Fruit fly (Drosophila melanogaster): ENCODE data around the gene CG17475.
A peak's percentile ranks its signal among the peaks of the same experiment; 100 is the strongest.

CG17475 gene

DNA sequence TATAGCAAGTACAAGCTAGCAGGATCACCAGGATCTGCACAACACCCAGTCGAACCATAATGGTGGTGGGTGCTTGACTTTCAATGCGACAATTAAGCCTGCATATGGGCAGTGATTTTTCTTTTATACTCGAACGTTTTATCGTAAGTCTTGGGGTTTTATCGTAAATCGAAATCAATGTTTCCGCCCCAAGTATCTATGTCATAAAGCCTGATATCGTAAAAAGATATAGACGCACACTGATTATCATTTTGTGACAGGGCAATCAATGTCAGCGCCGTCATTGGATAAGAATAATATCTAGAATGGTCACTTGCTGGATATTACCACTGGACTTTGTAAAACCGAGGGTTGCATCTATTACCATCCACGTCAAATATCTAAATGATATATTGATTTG lies at the start of gene CG17475:
Gene CG17475 (minus strand): TSS at position 101 of the 400 bp plus-strand sequence.
- TF ChIP-seq CG34367 (tag; optimal IDR thresholded peaks at IDR 0.05) (no peak), CG10348 (GFP tag; IDR thresholded peaks at IDR 0.05) (no peak)

dm6 chr3R:17178140-17178539 lies 47.9 kb upstream of the CG17475 start:
- no peak for TF ChIP-seq CG13204 (GFP tag; optimal IDR thresholded peaks at IDR 0.05)
- TF ChIP-seq Ets98B (GFP tag; IDR thresholded peaks at IDR 0.05): no peak
- TF ChIP-seq CG4496 (GFP tag; IDR thresholded peaks at IDR 0.05): no peak
- TF ChIP-seq Pif1A (GFP tag; optimal IDR thresholded peaks at IDR 0.05): no peak
- no peak for TF ChIP-seq Snoo (tag; optimal IDR thresholded peaks at IDR 0.05)
- no peak for TF ChIP-seq Pif1B (GFP tag; optimal IDR thresholded peaks at IDR 0.05)

- TF ChIP-seq EcR (GFP tag; optimal IDR thresholded peaks at IDR 0.05) (no peak), CG14655 (GFP tag; optimal IDR thresholded peaks at IDR 0.05) (no peak), CG13204 (GFP tag; optimal IDR thresholded peaks at IDR 0.05) (no peak), CG17806 (tag; optimal IDR thresholded peaks at IDR 0.05) (no peak), D1 (tag; optimal IDR thresholded peaks at IDR 0.05) (no peak), Pif1B (GFP tag; optimal IDR thresholded peaks at IDR 0.05) (peak; percentile 41), Pif1A (GFP tag; optimal IDR thresholded peaks at IDR 0.05) (no peak), CG12605 (GFP tag; IDR thresholded peaks at IDR 0.05) (peak; percentile 63), rn (GFP tag; IDR thresholded peaks at IDR 0.05) (no peak), CG34367 (tag; optimal IDR thresholded peaks at IDR 0.05) (no peak), gl (tag; optimal IDR thresholded peaks at IDR 0.05) (no peak), CG4496 (GFP tag; IDR thresholded peaks at IDR 0.05) (peak; percentile 78), fd96Ca (GFP tag; IDR thresholded peaks at IDR 0.05) (no peak), CG15710 (tag; optimal IDR thresholded peaks at IDR 0.05) (peak; percentile 29), CG9948 (tag; optimal IDR thresholded peaks at IDR 0.05) (no peak), Snoo (tag; optimal IDR thresholded peaks at IDR 0.05) (no peak), Ets98B (GFP tag; IDR thresholded peaks at IDR 0.05) (peak; percentile 69), CG32121 (GFP tag; IDR thresholded peaks at IDR 0.05) (peak; percentile 42; the same call in 1 of the 2 replicates), CG8301 (tag; optimal IDR thresholded peaks at IDR 0.05) (no peak), CG10348 (GFP tag; IDR thresholded peaks at IDR 0.05) (no peak), CG8159 (tag; optimal IDR thresholded peaks at IDR 0.05) (peak; percentile 30)
Observed at dm6 chr3R:17151376-17152026, 21.3 kb upstream of the CG17475 start, which contains the start of gene CG5292. CG5292 (plus strand) TSS chr3R:17151861.

DNA sequence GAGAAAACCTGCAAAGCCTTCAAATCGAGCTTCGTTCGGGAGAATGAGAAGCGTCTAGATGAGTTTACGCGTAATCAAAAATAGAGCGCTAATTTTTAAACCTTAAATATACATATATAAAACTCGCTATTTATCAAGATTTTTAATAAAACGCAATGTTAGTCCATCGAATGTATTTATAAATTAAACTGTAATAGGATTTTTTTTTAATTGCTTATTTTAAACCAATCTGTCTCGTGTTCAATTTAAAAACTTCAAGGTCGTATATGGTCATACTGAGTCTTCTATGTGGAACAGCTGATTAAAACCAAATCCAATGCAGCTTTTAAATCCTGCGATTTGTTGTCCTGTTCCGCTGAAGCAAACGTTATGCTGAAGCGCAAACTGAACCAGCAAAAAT lies 20.1 kb upstream of the CG17475 start, which contains the start of gene Smug:
Gene Smug (plus strand): TSS at position 301 of the 400 bp plus-strand sequence.
- TF ChIP-seq CG9948 (tag; optimal IDR thresholded peaks at IDR 0.05): no peak
- TF ChIP-seq Snoo (tag; optimal IDR thresholded peaks at IDR 0.05): no peak
- TF ChIP-seq fd96Ca (GFP tag; IDR thresholded peaks at IDR 0.05): no peak
- no peak for TF ChIP-seq CG17806 (tag; optimal IDR thresholded peaks at IDR 0.05)
- no peak for TF ChIP-seq CG4496 (GFP tag; IDR thresholded peaks at IDR 0.05)
- TF ChIP-seq CG34367 (tag; optimal IDR thresholded peaks at IDR 0.05): no peak
- no peak for TF ChIP-seq CG10348 (GFP tag; IDR thresholded peaks at IDR 0.05)
- no peak for TF ChIP-seq EcR (GFP tag; optimal IDR thresholded peaks at IDR 0.05)
- TF ChIP-seq CG14655 (GFP tag; optimal IDR thresholded peaks at IDR 0.05): no peak
- TF ChIP-seq CG32121 (GFP tag; IDR thresholded peaks at IDR 0.05): no peak
- TF ChIP-seq Ets98B (GFP tag; IDR thresholded peaks at IDR 0.05): no peak
- TF ChIP-seq CG15710 (tag; optimal IDR thresholded peaks at IDR 0.05): no peak
- TF ChIP-seq rn (GFP tag; IDR thresholded peaks at IDR 0.05): no peak
- no peak for TF ChIP-seq D1 (tag; optimal IDR thresholded peaks at IDR 0.05)

DNA sequence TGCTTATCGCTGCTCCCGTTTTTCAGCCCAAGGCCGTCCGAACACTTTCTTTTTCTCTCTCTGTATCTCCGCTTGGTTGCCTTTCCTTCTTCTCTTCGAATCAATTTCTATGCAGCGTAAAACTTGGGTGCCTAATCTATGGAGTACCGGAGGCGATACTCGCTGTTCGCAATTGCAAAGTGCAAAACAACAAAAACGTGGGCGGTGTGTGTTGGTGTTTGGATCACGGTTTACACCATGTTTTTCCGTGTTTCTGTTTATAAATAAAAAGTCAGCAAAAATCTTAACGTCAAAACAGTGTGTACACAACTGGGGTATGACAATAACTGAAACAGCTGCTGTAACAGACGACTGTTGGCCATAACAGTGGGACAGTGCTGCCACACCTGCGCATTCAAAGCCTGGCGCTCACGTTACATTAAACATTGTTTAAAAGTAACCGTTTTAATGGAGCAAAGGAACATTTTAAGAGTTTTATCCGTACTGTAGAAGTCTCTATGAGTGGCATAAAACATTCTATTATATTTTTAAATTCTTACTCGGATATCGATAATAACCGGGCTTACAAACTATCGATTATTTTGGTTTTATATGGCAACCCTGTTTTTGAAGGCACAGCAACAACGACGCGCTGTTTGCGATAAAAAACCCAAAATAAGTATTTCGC lies 19.0 kb upstream of the CG17475 start, which contains the start of the genes m-cup and Det:
Gene m-cup (minus strand): TSS at position 333 of the 667 bp plus-strand sequence.
Gene Det (plus strand): TSS at position 588 of the 667 bp plus-strand sequence.
- TF ChIP-seq CG34367 (tag; optimal IDR thresholded peaks at IDR 0.05): no peak
- TF ChIP-seq CG4496 (GFP tag; IDR thresholded peaks at IDR 0.05): 0 out of 3 replicates have a peak, but pooled peaks have one; percentile 41

DNA sequence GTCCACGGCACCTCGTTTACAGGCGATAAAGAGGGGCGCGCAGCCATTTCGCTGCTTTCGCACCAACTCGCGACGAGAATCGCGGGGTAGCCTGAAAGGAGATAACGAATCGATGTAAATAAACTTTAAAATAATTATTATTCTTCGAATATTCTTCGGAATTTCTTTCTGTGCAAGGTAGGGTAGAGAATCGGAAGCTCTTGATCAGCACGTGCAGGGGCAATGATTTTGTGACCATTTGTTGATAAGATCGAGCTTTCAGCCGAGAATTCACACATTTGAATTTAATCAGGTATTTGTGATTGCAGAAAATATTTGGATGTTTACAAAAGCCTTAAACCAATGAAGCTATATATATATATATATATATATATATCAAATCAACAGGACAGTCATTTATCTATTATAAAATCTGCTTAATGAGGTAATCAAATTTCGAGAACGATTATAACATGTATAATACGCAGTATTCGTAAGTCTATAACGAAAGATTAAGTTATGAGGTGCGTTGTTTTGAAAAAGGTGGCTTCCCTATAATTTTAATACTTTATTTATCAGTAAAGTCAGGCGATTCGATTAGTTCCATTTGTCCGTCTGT lies 17.5 kb upstream of the CG17475 start:
- no peak for TF ChIP-seq Pif1B (GFP tag; optimal IDR thresholded peaks at IDR 0.05)
- no peak for TF ChIP-seq Ets98B (GFP tag; IDR thresholded peaks at IDR 0.05)
- no peak for TF ChIP-seq D1 (tag; optimal IDR thresholded peaks at IDR 0.05)

dm6 chr3R:17142304-17142703 lies 12.1 kb upstream of the CG17475 start, which contains the start of gene TwdlW:
TwdlW (minus strand) TSS chr3R:17142404.
- TF ChIP-seq gl (tag; optimal IDR thresholded peaks at IDR 0.05): no peak
- TF ChIP-seq Pif1A (GFP tag; optimal IDR thresholded peaks at IDR 0.05): no peak
- TF ChIP-seq CG9948 (tag; optimal IDR thresholded peaks at IDR 0.05): no peak
- TF ChIP-seq EcR (GFP tag; optimal IDR thresholded peaks at IDR 0.05): no peak
- no peak for TF ChIP-seq Ets98B (GFP tag; IDR thresholded peaks at IDR 0.05)
- TF ChIP-seq CG32121 (GFP tag; IDR thresholded peaks at IDR 0.05): no peak
- no peak for TF ChIP-seq Pif1B (GFP tag; optimal IDR thresholded peaks at IDR 0.05)
- no peak for TF ChIP-seq fd96Ca (GFP tag; IDR thresholded peaks at IDR 0.05)
- TF ChIP-seq CG12605 (GFP tag; IDR thresholded peaks at IDR 0.05): no peak
